Worm (Caenorhabditis elegans) whole organism, L2 larva: ENCODE data around the gene elo-5.

Experiments
- C34F6.9 ChIP-seq: fragments of 150-350 bp; optimal IDR thresholded peaks from 2 replicates; lab custom pipeline; 2014; ENCODE audit warnings: missing biosample characterization, missing genetic modification characterization
- F13H6.1 ChIP-seq: sonication (generic microtip); optimal IDR thresholded peaks from 2 replicates; lab custom pipeline; 2016; ENCODE audit warnings: missing genetic modification characterization, missing compliant biosample characterization
- R02D3.7 ChIP-seq: fragments of 150-350 bp; optimal IDR thresholded peaks from 2 replicates; lab custom pipeline; 2014; ENCODE audit warnings: missing biosample characterization, missing genetic modification characterization
- Y55F3AM.14 ChIP-seq: fragments of 200-800 bp; sonication (Bioruptor generic); optimal IDR thresholded peaks from 2 replicates; lab custom pipeline; 2018; ENCODE audit warnings: mild to moderate bottlenecking, missing genetic modification characterization, missing compliant biosample characterization
- alr-1 ChIP-seq: fragments of 150-350 bp; optimal IDR thresholded peaks from 2 replicates; lab custom pipeline; 2014; ENCODE audit warnings: missing biosample characterization, missing genetic modification characterization
- aly-2 ChIP-seq: fragments of 150-350 bp; optimal IDR thresholded peaks from 2 replicates; lab custom pipeline; 2014; ENCODE audit warnings: missing biosample characterization, missing genetic modification characterization
- ama-1 ChIP-seq: fragments of 150-350 bp; optimal IDR thresholded peaks from 2 replicates; lab custom pipeline; 2018; ENCODE audit warnings: inconsistent platforms
- blmp-1 ChIP-seq: sonication (generic microtip); optimal IDR thresholded peaks from 2 replicates; lab custom pipeline; 2017; ENCODE audit warnings: missing genetic modification characterization, mild to moderate bottlenecking, missing compliant biosample characterization, antibody characterized with exemption, moderate library complexity; ENCODE audit not compliant: insufficient read depth
- ceh-16 ChIP-seq: fragments of 150-350 bp; optimal IDR thresholded peaks from 2 replicates; lab custom pipeline; 2014; ENCODE audit warnings: missing biosample characterization, missing genetic modification characterization
- ceh-82 ChIP-seq: fragments of 150-350 bp; optimal IDR thresholded peaks from 2 replicates; lab custom pipeline; 2014; ENCODE audit warnings: missing biosample characterization, missing genetic modification characterization
- crh-2 ChIP-seq: sonication (generic microtip); optimal IDR thresholded peaks from 2 replicates; lab custom pipeline; 2017; ENCODE audit warnings: missing biosample characterization, missing genetic modification characterization
- dmd-4 ChIP-seq: sonication (generic microtip); optimal IDR thresholded peaks from 2 replicates; lab custom pipeline; 2017; ENCODE audit warnings: missing biosample characterization, missing genetic modification characterization
- egl-27 ChIP-seq: sonication (generic microtip); optimal IDR thresholded peaks from 3 replicates; lab custom pipeline; 2017; ENCODE audit warnings: missing biosample characterization, missing genetic modification reagents, missing genetic modification characterization
- elt-1 ChIP-seq: fragments of 150-350 bp; optimal IDR thresholded peaks from 2 replicates; lab custom pipeline; 2014; ENCODE audit warnings: missing biosample characterization, missing genetic modification characterization
- elt-3 ChIP-seq: sonication (generic microtip); optimal IDR thresholded peaks from 2 replicates; lab custom pipeline; 2017; ENCODE audit warnings: missing biosample characterization, missing genetic modification characterization
- fos-1 ChIP-seq: fragments of 150-350 bp; optimal IDR thresholded peaks from 2 replicates; lab custom pipeline; 2014; ENCODE audit warnings: missing biosample characterization, missing genetic modification characterization
- gmeb-1 ChIP-seq: fragments of 150-350 bp; optimal IDR thresholded peaks from 2 replicates; lab custom pipeline; 2014; ENCODE audit warnings: missing biosample characterization, missing genetic modification characterization
- lin-11 ChIP-seq: fragments of 150-350 bp; sonication (generic microtip); optimal IDR thresholded peaks from 2 replicates; lab custom pipeline; 2014; ENCODE audit warnings: missing biosample characterization, missing genetic modification characterization, inconsistent platforms, mixed read lengths
- lin-13 ChIP-seq: fragments of 150-350 bp; optimal IDR thresholded peaks from 2 replicates; lab custom pipeline; 2014; ENCODE audit warnings: missing biosample characterization, missing genetic modification reagents, missing genetic modification characterization
- lin-39 ChIP-seq: fragments of 150-350 bp; optimal IDR thresholded peaks from 2 replicates; lab custom pipeline; 2014; ENCODE audit warnings: missing biosample characterization, missing genetic modification reagents, missing genetic modification characterization
- lsy-2 ChIP-seq, 2 experiments: fragments of 150-350 bp in 1 of 2; sonication (generic microtip) in 1 of 2; optimal IDR thresholded peaks; 2 replicates each; lab custom pipeline; 2014 to 2017; ENCODE audit warnings: missing biosample characterization in 2 of 2, missing genetic modification characterization in 2 of 2
- mab-5 ChIP-seq: fragments of 150-350 bp; optimal IDR thresholded peaks from 2 replicates; lab custom pipeline; 2014; ENCODE audit warnings: missing biosample characterization, missing genetic modification characterization
- mbf-1 ChIP-seq: sonication (generic microtip); optimal IDR thresholded peaks from 2 replicates; lab custom pipeline; 2017; ENCODE audit warnings: missing biosample characterization, missing genetic modification characterization
- mdl-1 ChIP-seq, 2 experiments: fragments of 150-350 bp in 1 of 2; sonication (generic microtip) in 1 of 2; optimal IDR thresholded peaks; 2 replicates each; lab custom pipeline; 2017; ENCODE audit warnings: missing biosample characterization in 2 of 2, missing genetic modification characterization in 2 of 2
- nhr-10 ChIP-seq: sonication (generic microtip); optimal IDR thresholded peaks from 2 replicates; lab custom pipeline; 2017; ENCODE audit warnings: missing biosample characterization, missing genetic modification characterization
- nhr-11 ChIP-seq: fragments of 150-350 bp; optimal IDR thresholded peaks from 2 replicates; lab custom pipeline; 2014; ENCODE audit warnings: missing biosample characterization, missing genetic modification characterization
- nhr-12 ChIP-seq: fragments of 150-350 bp; optimal IDR thresholded peaks from 2 replicates; lab custom pipeline; 2014; ENCODE audit warnings: missing biosample characterization, missing genetic modification characterization
- nhr-129 ChIP-seq: fragments of 150-350 bp; optimal IDR thresholded peaks from 2 replicates; lab custom pipeline; 2014; ENCODE audit warnings: missing biosample characterization, missing genetic modification characterization
- nhr-21 ChIP-seq: fragments of 150-350 bp; optimal IDR thresholded peaks from 2 replicates; lab custom pipeline; 2014; ENCODE audit warnings: missing biosample characterization, missing genetic modification characterization
- nhr-23 ChIP-seq: fragments of 150-350 bp; optimal IDR thresholded peaks from 2 replicates; lab custom pipeline; 2014; ENCODE audit warnings: missing biosample characterization, missing genetic modification reagents, missing genetic modification characterization
- nhr-237 ChIP-seq: fragments of 150-350 bp; optimal IDR thresholded peaks from 2 replicates; lab custom pipeline; 2014; ENCODE audit warnings: missing biosample characterization, missing genetic modification characterization
- nhr-25 ChIP-seq: fragments of 150-350 bp; sonication (generic microtip); optimal IDR thresholded peaks from 3 replicates; lab custom pipeline; 2014; ENCODE audit warnings: missing biosample characterization, missing genetic modification characterization
- nhr-6 ChIP-seq: fragments of 150-350 bp; optimal IDR thresholded peaks from 2 replicates; lab custom pipeline; 2014; ENCODE audit warnings: missing biosample characterization, missing genetic modification characterization
- nhr-77 ChIP-seq: fragments of 150-350 bp; optimal IDR thresholded peaks from 2 replicates; lab custom pipeline; 2014; ENCODE audit warnings: missing biosample characterization, missing genetic modification characterization
- peb-1 ChIP-seq: fragments of 150-350 bp; optimal IDR thresholded peaks from 2 replicates; lab custom pipeline; 2014; ENCODE audit warnings: missing biosample characterization, missing genetic modification characterization
- sem-4 ChIP-seq: fragments of 150-350 bp; optimal IDR thresholded peaks from 2 replicates; lab custom pipeline; 2014; ENCODE audit warnings: missing biosample characterization, missing genetic modification reagents, missing genetic modification characterization
- skn-1 ChIP-seq: sonication (generic microtip); optimal IDR thresholded peaks from 2 replicates; lab custom pipeline; 2017; ENCODE audit warnings: missing biosample characterization, missing genetic modification characterization
- sma-3 ChIP-seq: sonication (generic microtip); optimal IDR thresholded peaks from 2 replicates; lab custom pipeline; 2016; ENCODE audit warnings: missing genetic modification reagents, missing genetic modification characterization, missing compliant biosample characterization
- sma-9 ChIP-seq, 2 experiments: fragments of 150-350 bp in 1 of 2; sonication (generic microtip) in 1 of 2; optimal IDR thresholded peaks; 2 replicates each; lab custom pipeline; 2014 to 2016; ENCODE audit warnings: missing genetic modification characterization in 2 of 2, mild to moderate bottlenecking in 1 of 2, missing biosample characterization in 1 of 2, missing compliant biosample characterization in 1 of 2, missing genetic modification reagents in 1 of 2, moderate library complexity in 1 of 2
- snpc-4 ChIP-seq: fragments of 150-350 bp; optimal IDR thresholded peaks from 2 replicates; lab custom pipeline; 2014; ENCODE audit warnings: missing biosample characterization, missing genetic modification characterization
- unc-39 ChIP-seq: fragments of 150-350 bp; optimal IDR thresholded peaks from 2 replicates; lab custom pipeline; 2014; ENCODE audit warnings: missing biosample characterization, missing genetic modification characterization
- unc-55 ChIP-seq: fragments of 150-350 bp; sonication (generic microtip); optimal IDR thresholded peaks from 3 replicates; lab custom pipeline; 2014; ENCODE audit warnings: missing biosample characterization, missing genetic modification reagents, missing genetic modification characterization
- unc-62 ChIP-seq: fragments of 150-350 bp; optimal IDR thresholded peaks from 2 replicates; lab custom pipeline; 2014; ENCODE audit warnings: missing biosample characterization, missing genetic modification reagents, missing genetic modification characterization
- zag-1 ChIP-seq: fragments of 150-350 bp; optimal IDR thresholded peaks from 2 replicates; lab custom pipeline; 2014; ENCODE audit warnings: missing biosample characterization, missing genetic modification characterization
- ztf-1 ChIP-seq: fragments of 200-800 bp; sonication (Bioruptor generic); conservative IDR thresholded peaks from 2 replicates; pipeline ENCODE4 v1.3.6; 2022; ENCODE audit warnings: missing genetic modification characterization, missing compliant biosample characterization
- ztf-11 ChIP-seq: sonication (generic microtip); optimal IDR thresholded peaks from 2 replicates; lab custom pipeline; 2017; ENCODE audit warnings: missing biosample characterization, missing genetic modification characterization
- ztf-4 ChIP-seq: fragments of 150-350 bp; optimal IDR thresholded peaks from 2 replicates; lab custom pipeline; 2014; ENCODE audit warnings: missing biosample characterization, missing genetic modification characterization

The elo-5 gene

ce11 chrIV:5374321-5374720 is 2.6 kb downstream of the elo-5 start:
- TF ChIP-seq skn-1 (no peak), nhr-77 (tag; lab: Kevin White, UChicago) (no peak), fos-1 (tag; lab: Kevin White, UChicago) (peak; percentile 2), Y55F3AM.14 (GFP tag; lab: Kevin White, UChicago) (no peak), peb-1 (no peak), nhr-11 (no peak), ztf-4 (no peak)

DNA sequence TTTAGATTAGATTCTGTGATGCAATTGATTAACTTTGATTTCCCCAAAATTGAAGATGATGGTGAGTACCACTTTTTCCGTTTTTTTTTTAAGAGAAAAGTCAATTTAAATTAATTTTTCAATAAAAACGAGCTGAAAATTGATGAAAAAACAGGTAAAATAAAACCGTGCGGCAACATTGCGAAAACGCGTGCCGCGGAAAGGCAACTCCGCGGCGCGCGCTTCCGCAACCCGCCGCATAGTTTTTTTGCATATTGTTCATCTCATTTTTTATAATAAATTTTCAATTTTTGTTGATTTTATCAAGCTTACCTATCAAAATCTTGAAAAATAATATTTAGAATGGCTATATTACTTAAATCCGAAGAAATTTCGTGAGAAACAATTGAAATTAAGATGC is 6.0 kb downstream of the elo-5 start:
- TF ChIP-seq nhr-77 (tag; lab: Kevin White, UChicago) (no peak), unc-55 (GFP tag; lab: Kevin White, UChicago) (peak; percentile 53), lsy-2 (tag; optimal IDR thresholded peaks at IDR 0.05; lab: Kevin White, UChicago) (peak in 1 of 2 experiments; percentile 26)

DNA sequence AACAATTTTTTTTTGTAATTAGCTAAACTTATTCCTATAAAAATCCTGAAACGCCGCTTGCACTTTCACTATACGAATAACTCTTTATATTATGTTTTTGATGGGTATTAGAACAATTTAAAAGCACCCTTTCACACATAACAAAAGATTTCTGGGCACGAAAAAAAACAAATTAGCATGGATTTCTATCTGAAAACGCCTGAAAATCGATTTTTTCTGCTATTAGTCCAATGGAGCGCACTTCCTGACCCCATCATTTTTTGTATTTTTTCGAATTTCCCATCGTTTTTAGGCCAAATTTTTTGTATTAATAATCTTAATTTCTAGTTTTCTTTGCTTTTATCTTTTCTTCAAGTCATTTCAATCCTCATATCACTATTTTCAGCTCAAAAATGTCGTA is 7.5 kb downstream of the elo-5 start, which contains the start of gene F41H10.3:
Gene F41H10.3 (plus strand): TSS at position 388 of the 400 bp plus-strand sequence.
- TF ChIP-seq sma-9 (GFP tag; optimal IDR thresholded peaks at IDR 0.05; lab: Kevin White, UChicago): no peak
- TF ChIP-seq sma-9 (tag; optimal IDR thresholded peaks at IDR 0.05; lab: Kevin White, UChicago): no peak
- peak; percentile 2 for TF ChIP-seq C34F6.9 (tag; lab: Kevin White, UChicago)

DNA sequence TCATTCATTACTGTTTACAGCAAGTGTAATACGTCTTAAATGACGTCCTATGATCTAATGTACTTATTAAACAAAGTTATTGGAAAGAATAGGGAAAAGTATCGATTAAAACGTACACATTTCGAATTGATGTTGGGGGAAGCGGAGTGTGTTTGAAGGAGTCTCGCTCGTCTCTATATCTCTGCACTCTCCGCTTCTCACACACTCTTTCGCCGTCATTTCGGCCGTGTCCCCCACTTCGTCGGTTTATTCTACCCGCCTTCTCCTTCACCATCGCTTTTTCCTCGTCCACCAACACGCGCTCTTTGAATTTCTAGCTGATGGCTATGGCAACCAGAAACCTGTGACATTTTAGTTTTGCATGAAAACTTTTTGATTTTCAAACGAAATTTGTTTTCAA is 8.1 kb downstream of the elo-5 start:
- no peak for TF ChIP-seq nhr-12 (tag; lab: Kevin White, UChicago)
- TF ChIP-seq lsy-2 (tag; optimal IDR thresholded peaks at IDR 0.05; lab: Kevin White, UChicago): peak in 1 of 2 experiments; percentile 45
- TF ChIP-seq ama-1 (lab: Kevin White, UChicago): no peak
- TF ChIP-seq peb-1: no peak
- no peak for TF ChIP-seq ztf-11 (tag; lab: Kevin White, UChicago)
- no peak for TF ChIP-seq mab-5 (tag; lab: Kevin White, UChicago)
- no peak for TF ChIP-seq sem-4
- no peak for TF ChIP-seq gmeb-1
- no peak for TF ChIP-seq unc-62 (GFP tag; lab: Kevin White, UChicago)
- peak; percentile 11 for TF ChIP-seq sma-9 (GFP tag; optimal IDR thresholded peaks at IDR 0.05; lab: Kevin White, UChicago)
- no peak for TF ChIP-seq sma-9 (tag; optimal IDR thresholded peaks at IDR 0.05; lab: Kevin White, UChicago)
- TF ChIP-seq unc-39 (tag; lab: Kevin White, UChicago): no peak
- TF ChIP-seq unc-55 (GFP tag; lab: Kevin White, UChicago): peak; percentile 52
- TF ChIP-seq R02D3.7 (tag; lab: Kevin White, UChicago): no peak
- TF ChIP-seq nhr-10: no peak
- no peak for TF ChIP-seq egl-27 (tag; lab: Kevin White, UChicago)
- no peak for TF ChIP-seq dmd-4 (tag; lab: Kevin White, UChicago)
- no peak for TF ChIP-seq nhr-77 (tag; lab: Kevin White, UChicago)
- no peak for TF ChIP-seq zag-1 (tag; lab: Kevin White, UChicago)
- no peak for TF ChIP-seq lin-13 (GFP tag; lab: Kevin White, UChicago)
- TF ChIP-seq nhr-25 (tag; lab: Kevin White, UChicago): peak; percentile 20
- no peak for TF ChIP-seq fos-1 (tag; lab: Kevin White, UChicago)
- TF ChIP-seq mdl-1 (tag; optimal IDR thresholded peaks at IDR 0.05; lab: Kevin White, UChicago): no peak
- no peak for TF ChIP-seq mbf-1
- no peak for TF ChIP-seq nhr-6 (tag; lab: Kevin White, UChicago)
- no peak for TF ChIP-seq ceh-16 (tag; lab: Kevin White, UChicago)
- TF ChIP-seq elt-1 (tag; lab: Kevin White, UChicago): no peak
- TF ChIP-seq alr-1 (tag; lab: Kevin White, UChicago): no peak
- no peak for TF ChIP-seq nhr-21
- no peak for TF ChIP-seq ceh-82 (tag; lab: Kevin White, UChicago)
- TF ChIP-seq ztf-4: no peak
- no peak for TF ChIP-seq sma-3
- TF ChIP-seq lin-39 (tag; lab: Kevin White, UChicago): no peak
- TF ChIP-seq blmp-1 (tag; lab: Kevin White, UChicago): no peak
- TF ChIP-seq elt-3 (tag; lab: Kevin White, UChicago): no peak
- TF ChIP-seq nhr-237 (tag; lab: Kevin White, UChicago): no peak
- TF ChIP-seq nhr-129 (tag; lab: Kevin White, UChicago): peak; percentile 50
- TF ChIP-seq nhr-23 (tag; lab: Kevin White, UChicago): no peak
- TF ChIP-seq snpc-4: peak; percentile 37
- TF ChIP-seq crh-2: peak; percentile 34
- no peak for TF ChIP-seq aly-2
- peak; percentile 29 for TF ChIP-seq F13H6.1
- TF ChIP-seq lin-11 (tag; lab: Kevin White, UChicago): no peak
- no peak for TF ChIP-seq ztf-1
- TF ChIP-seq C34F6.9 (tag; lab: Kevin White, UChicago): peak; percentile 63
- TF ChIP-seq skn-1: no peak
- no peak for TF ChIP-seq nhr-11
